Worm (Caenorhabditis elegans): ENCODE data around the gene ZK721.3.

DNA sequence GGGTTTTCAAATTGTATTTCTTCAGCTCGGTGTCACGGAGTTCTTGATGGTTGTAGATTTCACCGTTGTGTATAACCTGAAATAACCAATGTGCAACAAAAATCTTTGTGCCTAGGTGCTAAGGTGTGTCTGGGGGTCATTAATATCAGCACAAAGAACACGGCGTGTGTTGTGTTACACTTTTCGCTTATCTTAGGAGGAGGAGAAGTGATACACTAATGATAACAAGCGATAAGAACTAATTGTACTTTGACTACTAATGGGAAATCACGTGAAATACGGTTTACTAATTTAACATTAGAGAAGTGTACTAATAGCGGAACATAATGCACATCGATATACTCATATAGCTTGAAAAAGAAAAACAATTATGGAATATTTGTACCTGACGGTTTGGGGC, 34.1 kb upstream of the ZK721.3 start:
- TF ChIP-seq egl-27 (tag; optimal IDR thresholded peaks at IDR 0.05) (no peak), nhr-10 (tag; optimal IDR thresholded peaks at IDR 0.05) (no peak), F13H6.1 (tag; optimal IDR thresholded peaks at IDR 0.05) (peak; percentile 26), unc-62 (GFP tag; optimal IDR thresholded peaks at IDR 0.05) (no peak), gmeb-1 (tag; optimal IDR thresholded peaks at IDR 0.05) (peak; percentile 49), ZK546.5 (tag; optimal IDR thresholded peaks at IDR 0.05) (no peak), blmp-1 (tag; optimal IDR thresholded peaks at IDR 0.05; ENCODE audit: insufficient read depth) (no peak), nhr-6 (tag; optimal IDR thresholded peaks at IDR 0.05) (no peak)

Data from whole organism, L2 larva.